Fruit fly (Drosophila melanogaster) whole organism, embryonic: ENCODE measurements around the gene a10.

ENCODE experiments used
- Atf3 ChIP-seq: fragments of 200-800 bp; sonication (Bioruptor generic); optimal IDR thresholded peaks from 3 replicates; lab custom pipeline; 2016; ENCODE audit warnings: missing biosample characterization, missing genetic modification characterization
- Bgb ChIP-seq: fragments of 200-800 bp; sonication (Bioruptor generic); IDR thresholded peaks from 2 replicates; pipeline ENCODE4 v1.3.6; 2022; ENCODE audit warnings: missing biosample characterization, missing genetic modification characterization; ENCODE audit not compliant: partially characterized antibody
- CG1024 ChIP-seq: fragments of 200-800 bp; sonication (Bioruptor generic); IDR thresholded peaks from 2 replicates; pipeline ENCODE4 v1.3.6; 2022; ENCODE audit warnings: missing biosample characterization, missing genetic modification characterization
- CG12071 ChIP-seq: fragments of 200-800 bp; sonication (Bioruptor generic); optimal IDR thresholded peaks from 3 replicates; lab custom pipeline; 2018; ENCODE audit warnings: missing biosample characterization, mild to moderate bottlenecking, missing genetic modification characterization
- CG12659 ChIP-seq: fragments of 200-800 bp; sonication (Bioruptor generic); optimal IDR thresholded peaks from 3 replicates; lab custom pipeline; 2017; ENCODE audit warnings: mild to moderate bottlenecking, missing biosample characterization, missing genetic modification reagents, missing genetic modification characterization
- CG12769 ChIP-seq: fragments of 200-800 bp; sonication (Bioruptor generic); optimal IDR thresholded peaks from 2 replicates; lab custom pipeline; 2019; ENCODE audit warnings: missing biosample characterization, mild to moderate bottlenecking, missing genetic modification characterization, moderate library complexity
- CG1602 ChIP-seq: fragments of 200-800 bp; sonication (Bioruptor generic); optimal IDR thresholded peaks from 3 replicates; lab custom pipeline; 2016; ENCODE audit warnings: missing biosample characterization, missing genetic modification characterization
- CG17385 ChIP-seq: fragments of 200-800 bp; sonication (Bioruptor generic); optimal IDR thresholded peaks from 3 replicates; lab custom pipeline; 2018; ENCODE audit warnings: missing biosample characterization, mild to moderate bottlenecking, missing genetic modification characterization
- CG17912 ChIP-seq: fragments of 200-800 bp; sonication (Bioruptor generic); optimal IDR thresholded peaks from 2 replicates; lab custom pipeline; 2018; ENCODE audit warnings: missing biosample characterization, mild to moderate bottlenecking, missing genetic modification characterization
- CG18599 ChIP-seq: fragments of 200-800 bp; sonication (Bioruptor generic); optimal IDR thresholded peaks from 3 replicates; lab custom pipeline; 2017; ENCODE audit warnings: missing biosample characterization, missing genetic modification characterization, mild to moderate bottlenecking, moderate library complexity, missing genetic modification reagents
- CG18619 ChIP-seq: fragments of 200-800 bp; sonication (Bioruptor generic); optimal IDR thresholded peaks from 3 replicates; lab custom pipeline; 2017; ENCODE audit warnings: missing biosample characterization, mild to moderate bottlenecking, missing genetic modification characterization
- CG32772 ChIP-seq: fragments of 200-800 bp; sonication (Bioruptor generic); IDR thresholded peaks from 2 replicates; pipeline ENCODE4 v1.3.6; 2022; ENCODE audit warnings: missing biosample characterization, missing genetic modification characterization
- CG33213 ChIP-seq: fragments of 200-800 bp; sonication (Bioruptor generic); optimal IDR thresholded peaks from 3 replicates; lab custom pipeline; 2016; ENCODE audit warnings: missing biosample characterization, missing genetic modification characterization
- CG6813 ChIP-seq: fragments of 200-800 bp; sonication (Bioruptor generic); optimal IDR thresholded peaks from 2 replicates; lab custom pipeline; 2017; ENCODE audit warnings: missing biosample characterization, missing genetic modification characterization, mild to moderate bottlenecking, moderate library complexity, missing genetic modification reagents
- CHES-1-like ChIP-seq: fragments of 200-800 bp; sonication (Bioruptor generic); optimal IDR thresholded peaks from 2 replicates; lab custom pipeline; 2016; ENCODE audit warnings: missing biosample characterization, missing genetic modification characterization
- Camta ChIP-seq: fragments of 200-800 bp; sonication (Bioruptor generic); optimal IDR thresholded peaks from 2 replicates; lab custom pipeline; 2016; ENCODE audit warnings: missing biosample characterization, missing genetic modification characterization
- CrebB ChIP-seq: fragments of 200-800 bp; sonication (Bioruptor generic); optimal IDR thresholded peaks from 3 replicates; lab custom pipeline; 2018; ENCODE audit warnings: missing biosample characterization, mild to moderate bottlenecking, missing genetic modification characterization
- D ChIP-seq, 2 experiments: fragments of 200-800 bp in 1 of 2; fragments of >200 bp in 1 of 2; sonication (Bioruptor generic) in 1 of 2; optimal IDR thresholded peaks; 2 replicates in 1 of 2; 3 replicates in 1 of 2; lab custom pipeline; 2017; ENCODE audit warnings: mild to moderate bottlenecking in 1 of 2, missing biosample characterization in 1 of 2, missing genetic modification characterization in 1 of 2, missing genetic modification reagents in 1 of 2
- Dbx ChIP-seq: fragments of 200-800 bp; sonication (Bioruptor generic); IDR thresholded peaks from 3 replicates; pipeline ENCODE4 v1.3.6; 2022; ENCODE audit warnings: missing biosample characterization, missing genetic modification characterization
- Doc2 ChIP-seq: fragments of 200-800 bp; sonication (Bioruptor generic); IDR thresholded peaks from 2 replicates; pipeline ENCODE4 v1.3.6; 2022; ENCODE audit warnings: missing biosample characterization, missing genetic modification characterization
- Doc3 ChIP-seq: fragments of 200-800 bp; sonication (Bioruptor generic); IDR thresholded peaks from 3 replicates; pipeline ENCODE4 v1.3.6; 2022; ENCODE audit warnings: missing biosample characterization, missing genetic modification characterization; ENCODE audit not compliant: partially characterized antibody
- H15 ChIP-seq: fragments of 200-800 bp; sonication (Bioruptor generic); IDR thresholded peaks from 3 replicates; pipeline ENCODE4 v1.3.6; 2022; ENCODE audit warnings: missing biosample characterization, missing genetic modification characterization
- Lhr ChIP-seq: fragments of 200-800 bp; sonication (Bioruptor generic); optimal IDR thresholded peaks from 3 replicates; lab custom pipeline; 2017; ENCODE audit warnings: mild to moderate bottlenecking, missing biosample characterization, missing genetic modification reagents, missing genetic modification characterization
- Med ChIP-seq: fragments of 200-800 bp; sonication (Bioruptor generic); peaks from one replicate; lab custom pipeline; 2016; ENCODE audit warnings: missing biosample characterization, missing genetic modification characterization, mild to moderate bottlenecking, inconsistent platforms, moderate library complexity
- Oli ChIP-seq: fragments of 200-800 bp; sonication (Bioruptor generic); optimal IDR thresholded peaks from 2 replicates; lab custom pipeline; 2018; ENCODE audit warnings: missing biosample characterization, mild to moderate bottlenecking, missing genetic modification characterization, moderate library complexity
- Opbp ChIP-seq: fragments of 200-800 bp; sonication (Bioruptor generic); IDR thresholded peaks from 3 replicates; pipeline ENCODE4 v1.3.6; 2022; ENCODE audit warnings: missing biosample characterization, missing genetic modification characterization; ENCODE audit not compliant: partially characterized antibody
- Pdp1 ChIP-seq, 2 experiments: fragments of 200-800 bp; sonication (Bioruptor generic); optimal IDR thresholded peaks; 3 replicates each; lab custom pipeline; 2016; ENCODE audit warnings: missing biosample characterization in 2 of 2, missing genetic modification characterization in 2 of 2, mild to moderate bottlenecking in 1 of 2, moderate library complexity in 1 of 2
- Trl ChIP-seq, 3 experiments: fragments of >200 bp in 2 of 3; fragments of 200-800 bp in 1 of 3; sonication (Bioruptor generic) in 1 of 3; optimal IDR thresholded peaks; 2 replicates in 1 of 3; 3 replicates in 2 of 3; lab custom pipeline; 2016 to 2017; ENCODE audit warnings: missing biosample characterization in 1 of 3, missing genetic modification characterization in 1 of 3
- Xbp1 ChIP-seq: fragments of 200-800 bp; sonication (Bioruptor generic); optimal IDR thresholded peaks from 3 replicates; lab custom pipeline; 2016; ENCODE audit warnings: missing biosample characterization, mild to moderate bottlenecking, missing genetic modification characterization
- caup ChIP-seq: fragments of 200-800 bp; sonication (Bioruptor generic); optimal IDR thresholded peaks from 3 replicates; lab custom pipeline; 2017; ENCODE audit warnings: missing biosample characterization, mild to moderate bottlenecking, missing genetic modification characterization, moderate library complexity; ENCODE audit not compliant: severe bottlenecking
- cg ChIP-seq: fragments of 200-800 bp; sonication (Bioruptor generic); optimal IDR thresholded peaks from 3 replicates; lab custom pipeline; 2019; ENCODE audit warnings: missing biosample characterization, mild to moderate bottlenecking, missing genetic modification characterization, moderate library complexity
- ci ChIP-seq: fragments of 200-800 bp; sonication (Bioruptor generic); IDR thresholded peaks from 3 replicates; pipeline ENCODE4 v1.3.6; 2022; ENCODE audit warnings: missing biosample characterization, missing genetic modification characterization
- croc ChIP-seq: fragments of 200-800 bp; sonication (Bioruptor generic); conservative IDR thresholded peaks from 3 replicates; pipeline ENCODE4 v1.3.6; 2022; ENCODE audit warnings: missing biosample characterization, missing genetic modification characterization
- cwo ChIP-seq: fragments of 200-800 bp; sonication (Bioruptor generic); optimal IDR thresholded peaks from 3 replicates; lab custom pipeline; 2017; ENCODE audit warnings: missing biosample characterization, missing genetic modification characterization, mild to moderate bottlenecking, moderate library complexity, missing genetic modification reagents
- exex ChIP-seq: fragments of 200-800 bp; sonication (Bioruptor generic); optimal IDR thresholded peaks from 4 replicates; lab custom pipeline; 2018; ENCODE audit warnings: missing biosample characterization, mild to moderate bottlenecking, missing genetic modification characterization, moderate library complexity
- hbn ChIP-seq: fragments of 200-800 bp; sonication (Bioruptor generic); IDR thresholded peaks from 2 replicates; pipeline ENCODE4 v1.3.6; 2022; ENCODE audit warnings: missing biosample characterization, missing genetic modification characterization; ENCODE audit not compliant: partially characterized antibody
- hkb ChIP-seq, 2 experiments: fragments of 200-800 bp in 1 of 2; fragments of >200 bp in 1 of 2; sonication (Bioruptor generic) in 1 of 2; IDR thresholded peaks in 1 of 2; optimal IDR thresholded peaks in 1 of 2; 2 replicates each; pipeline versions ENCODE4 v1.3.6 to Lab custom; 2017 to 2022; ENCODE audit warnings: missing biosample characterization in 1 of 2, missing genetic modification characterization in 1 of 2
- inv ChIP-seq: fragments of 200-800 bp; sonication (Bioruptor generic); IDR thresholded peaks from 2 replicates; pipeline ENCODE4 v1.3.6; 2022; ENCODE audit warnings: missing biosample characterization, missing genetic modification characterization; ENCODE audit not compliant: partially characterized antibody
- luna ChIP-seq: fragments of 200-800 bp; sonication (Bioruptor generic); optimal IDR thresholded peaks from 2 replicates; lab custom pipeline; 2016; ENCODE audit warnings: missing biosample characterization, missing genetic modification characterization
- mirr ChIP-seq: fragments of 200-800 bp; sonication (Bioruptor generic); optimal IDR thresholded peaks from 3 replicates; lab custom pipeline; 2018; ENCODE audit warnings: missing biosample characterization, mild to moderate bottlenecking, missing genetic modification characterization
- odd ChIP-seq: fragments of 200-800 bp; sonication (Bioruptor generic); optimal IDR thresholded peaks from 2 replicates; lab custom pipeline; 2017; ENCODE audit warnings: missing biosample characterization, mild to moderate bottlenecking, missing genetic modification characterization
- pum ChIP-seq: fragments of 200-800 bp; sonication (Bioruptor generic); optimal IDR thresholded peaks from 2 replicates; lab custom pipeline; 2016; ENCODE audit warnings: missing biosample characterization, missing genetic modification characterization
- repo ChIP-seq: fragments of 200-800 bp; sonication (Bioruptor generic); optimal IDR thresholded peaks from 2 replicates; lab custom pipeline; 2016; ENCODE audit warnings: missing biosample characterization, missing genetic modification characterization
- sug ChIP-seq: fragments of 200-800 bp; optimal IDR thresholded peaks from 2 replicates; lab custom pipeline; 2019; ENCODE audit warnings: missing biosample characterization, mild to moderate bottlenecking, missing genetic modification characterization, moderate library complexity
- trem ChIP-seq: fragments of 200-800 bp; optimal IDR thresholded peaks from 3 replicates; lab custom pipeline; 2019; ENCODE audit warnings: missing biosample characterization, mild to moderate bottlenecking, missing genetic modification characterization, moderate library complexity
- usp ChIP-seq: fragments of >200 bp; optimal IDR thresholded peaks from 2 replicates; lab custom pipeline; 2017; ENCODE audit warnings: missing biosample characterization, missing genetic modification characterization
- zfh1 ChIP-seq: fragments of 200-800 bp; sonication (Bioruptor generic); IDR thresholded peaks from 3 replicates; pipeline ENCODE4 v1.3.6; 2022; ENCODE audit warnings: missing biosample characterization, missing genetic modification characterization

The a10 gene

dm6 chr3L:16981114-16981648 lies 42.4 kb downstream of the a10 start (continued):
- TF ChIP-seq Oli (tag; lab: Kevin White, UChicago) (no peak), CG18599 (peak; percentile 68), CG18619 (GFP tag; lab: Kevin White, UChicago) (no peak), hbn (GFP tag; lab: Robert Waterston, UW) (no peak), odd (GFP tag; lab: Kevin White, UChicago) (peak; percentile 16), cwo (GFP tag; lab: Kevin White, UChicago) (peak; percentile 38), zfh1 (GFP tag; lab: Robert Waterston, UW) (0 out of 3 replicates have a peak, but pooled peaks have one; percentile 15), Trl (optimal IDR thresholded peaks at IDR 0.05; lab: Kevin White, UChicago) (no peak), Trl (GFP tag; optimal IDR thresholded peaks at IDR 0.05; lab: Kevin White, UChicago) (no peak), Doc2 (GFP tag; lab: Robert Waterston, UW) (no peak), luna (GFP tag; lab: Kevin White, UChicago) (no peak), CG17912 (GFP tag; lab: Kevin White, UChicago) (no peak), Lhr (GFP tag; lab: Kevin White, UChicago) (no peak), inv (no peak), Opbp (GFP tag; lab: Robert Waterston, UW) (0 out of 3 replicates have a peak, but pooled peaks have one; percentile 21), CG1602 (GFP tag; lab: Kevin White, UChicago) (no peak), CG6813 (GFP tag; lab: Kevin White, UChicago) (no peak), pum (no peak), Doc3 (GFP tag; lab: Robert Waterston, UW) (0 out of 3 replicates have a peak, but pooled peaks have one; percentile 26), Camta (GFP tag; lab: Kevin White, UChicago) (no peak), CG12071 (peak; percentile 12), hkb (optimal IDR thresholded peaks at IDR 0.05; lab: Kevin White, UChicago) (no peak), hkb (GFP tag; IDR thresholded peaks at IDR 0.05; lab: Robert Waterston, UW) (no peak), D (optimal IDR thresholded peaks at IDR 0.05; lab: Kevin White, UChicago) (no peak), D (GFP tag; optimal IDR thresholded peaks at IDR 0.05; lab: Kevin White, UChicago) (no peak), mirr (GFP tag; lab: Kevin White, UChicago) (peak; percentile 27), Med (GFP tag; lab: Kevin White, UChicago) (peak; percentile 63), CG32772 (GFP tag; lab: Robert Waterston, UW) (no peak), CG12769 (peak; percentile 53), trem (tag; lab: Kevin White, UChicago) (no peak), Xbp1 (no peak), Dbx (peak; percentile 18; the same call in 1 of the 3 replicates), croc (GFP tag; lab: Robert Waterston, UW) (no peak), usp (GFP tag; lab: Kevin White, UChicago) (no peak), CHES-1-like (GFP tag; lab: Kevin White, UChicago) (no peak), cg (GFP tag; lab: Kevin White, UChicago) (no peak), CG1024 (no peak), CG33213 (GFP tag; lab: Kevin White, UChicago) (no peak), exex (tag; lab: Kevin White, UChicago) (peak; percentile 53), repo (GFP tag; lab: Kevin White, UChicago) (no peak), caup (peak; percentile 28), sug (tag; lab: Kevin White, UChicago) (peak; percentile 56), H15 (no peak), Bgb (peak; percentile 16; the same call in 1 of the 2 replicates), CrebB (no peak), CG12659 (GFP tag; lab: Kevin White, UChicago) (no peak), CG17385 (GFP tag; lab: Kevin White, UChicago) (no peak), Pdp1 (GFP tag; optimal IDR thresholded peaks at IDR 0.05; lab: Kevin White, UChicago) (peak in 1 of 2 experiments; percentile 17), Atf3 (GFP tag; lab: Kevin White, UChicago) (no peak), ci (GFP tag; lab: Robert Waterston, UW) (peak; percentile 46; the same call in 1 of the 3 replicates)
